Fruit fly (Drosophila melanogaster): ENCODE data around the gene Arp5.

DNA sequence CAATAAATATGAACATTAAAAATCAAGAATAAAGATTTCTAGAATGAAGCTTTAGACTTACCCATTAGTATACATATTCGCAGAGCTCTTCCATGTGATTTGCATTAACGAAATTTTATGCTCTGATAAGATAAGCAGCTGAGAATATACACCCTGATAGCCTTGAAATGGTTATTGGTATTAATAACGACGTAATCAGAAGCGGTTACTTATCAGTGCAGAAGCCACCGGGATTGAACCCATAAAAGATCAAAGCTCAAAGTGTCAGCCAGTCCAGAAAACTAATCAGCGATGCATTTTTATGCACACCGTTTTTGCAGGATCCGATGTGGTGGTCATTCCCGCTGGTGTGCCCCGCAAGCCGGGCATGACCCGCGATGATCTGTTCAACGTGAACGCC lies 42.1 kb downstream of the Arp5 start:
- no peak for TF ChIP-seq CTCF (optimal IDR thresholded peaks at IDR 0.05)
- no peak for TF ChIP-seq CG8478 (optimal IDR thresholded peaks at IDR 0.05)
